Worm (Caenorhabditis elegans): Measurements from ENCODE around the gene gei-4.

gei-4 gene

ce11 chrIII:344322-344721 is 10.3 kb downstream of the gei-4 start:
- peak; percentile 36 for TF ChIP-seq ama-1 (optimal IDR thresholded peaks at IDR 0.05)
- TF ChIP-seq unc-42 (tag; optimal IDR thresholded peaks at IDR 0.05): no peak
- TF ChIP-seq odd-2 (tag; optimal IDR thresholded peaks at IDR 0.05): no peak
- TF ChIP-seq ceh-31 (tag; optimal IDR thresholded peaks at IDR 0.05): no peak
- TF ChIP-seq ceh-19 (GFP tag; optimal IDR thresholded peaks at IDR 0.05): no peak
- TF ChIP-seq ceh-6 (GFP tag; optimal IDR thresholded peaks at IDR 0.05): no peak
- TF ChIP-seq unc-3 (GFP tag; conservative IDR thresholded peaks at IDR 0.05): no peak
- TF ChIP-seq unc-3 (tag; optimal IDR thresholded peaks at IDR 0.05): no peak
- no peak for TF ChIP-seq hlh-13 (GFP tag; optimal IDR thresholded peaks at IDR 0.05)

ce11 chrIII:343346-344220 is 11.0 kb downstream of the gei-4 start:
- TF ChIP-seq Y22D7AL.16 (tag; optimal IDR thresholded peaks at IDR 0.05) (no peak), ceh-2 (tag; optimal IDR thresholded peaks at IDR 0.05) (no peak), ceh-6 (GFP tag; optimal IDR thresholded peaks at IDR 0.05) (no peak), T23F11.4 (GFP tag; optimal IDR thresholded peaks at IDR 0.05) (peak; percentile 18), ceh-22 (tag; optimal IDR thresholded peaks at IDR 0.05) (no peak), ceh-31 (tag; optimal IDR thresholded peaks at IDR 0.05) (no peak), lin-11 (tag; optimal IDR thresholded peaks at IDR 0.05) (no peak), ceh-48 (tag; optimal IDR thresholded peaks at IDR 0.05) (peak; percentile 12), sdc-2 (tag; optimal IDR thresholded peaks at IDR 0.05) (no peak), sox-4 (tag; optimal IDR thresholded peaks at IDR 0.05) (no peak), mec-3 (tag; optimal IDR thresholded peaks at IDR 0.05; ENCODE audit: borderline replicate concordance) (no peak), elt-2 (tag; optimal IDR thresholded peaks at IDR 0.05) (no peak), ceh-45 (GFP tag; IDR thresholded peaks at IDR 0.05) (no peak), hlh-30 (tag; optimal IDR thresholded peaks at IDR 0.05; ENCODE audit: insufficient read depth) (no peak), ceh-9 (tag; optimal IDR thresholded peaks at IDR 0.05) (no peak), odd-2 (tag; optimal IDR thresholded peaks at IDR 0.05) (no peak), pag-3 (tag; optimal IDR thresholded peaks at IDR 0.05; ENCODE audit: borderline replicate concordance) (no peak), hlh-6 (tag; optimal IDR thresholded peaks at IDR 0.05) (no peak), lim-6 (tag; optimal IDR thresholded peaks at IDR 0.05) (no peak), ref-2 (tag; optimal IDR thresholded peaks at IDR 0.05) (peak; percentile 27), unc-42 (tag; optimal IDR thresholded peaks at IDR 0.05) (peak; percentile 5), dmd-4 (tag; optimal IDR thresholded peaks at IDR 0.05; ENCODE audit: borderline replicate concordance) (no peak), madf-2 (tag; optimal IDR thresholded peaks at IDR 0.05) (peak; percentile 19), hlh-13 (GFP tag; optimal IDR thresholded peaks at IDR 0.05) (no peak), ceh-18 (tag; optimal IDR thresholded peaks at IDR 0.05) (no peak), elt-4 (tag; optimal IDR thresholded peaks at IDR 0.05) (no peak), pros-1 (tag; optimal IDR thresholded peaks at IDR 0.05) (no peak), K02D7.2 (tag; optimal IDR thresholded peaks at IDR 0.05) (no peak), C38D4.7 (GFP tag; optimal IDR thresholded peaks at IDR 0.05) (no peak), syd-9 (tag; optimal IDR thresholded peaks at IDR 0.05) (no peak), ztf-16 (tag; optimal IDR thresholded peaks at IDR 0.05) (no peak), ceh-14 (tag; optimal IDR thresholded peaks at IDR 0.05) (peak; percentile 30), nhr-232 (tag; optimal IDR thresholded peaks at IDR 0.05) (no peak), fax-1 (tag; optimal IDR thresholded peaks at IDR 0.05) (no peak), fkh-6 (tag; optimal IDR thresholded peaks at IDR 0.05) (no peak), pat-9 (tag; optimal IDR thresholded peaks at IDR 0.05) (no peak), rnt-1 (tag; optimal IDR thresholded peaks at IDR 0.05) (no peak), hlh-15 (tag; optimal IDR thresholded peaks at IDR 0.05) (no peak), eyg-1 (tag; optimal IDR thresholded peaks at IDR 0.05) (no peak), pha-4 (tag; optimal IDR thresholded peaks at IDR 0.05) (no peak), K09A11.1 (tag; optimal IDR thresholded peaks at IDR 0.05; ENCODE audit: insufficient read depth) (no peak), ets-4 (tag; optimal IDR thresholded peaks at IDR 0.05) (no peak), pqm-1 (tag; optimal IDR thresholded peaks at IDR 0.05) (no peak), sox-2 (GFP tag; IDR thresholded peaks at IDR 0.05) (no peak), ceh-19 (GFP tag; optimal IDR thresholded peaks at IDR 0.05) (no peak), dve-1 (tag; optimal IDR thresholded peaks at IDR 0.05) (no peak)

All from whole organism, late embryonic.